Worm (Caenorhabditis elegans): ENCODE results near the gene F38A1.8.
A peak's percentile ranks its signal among the peaks of the same experiment; 100 is the strongest.

The F38A1.8 gene

DNA sequence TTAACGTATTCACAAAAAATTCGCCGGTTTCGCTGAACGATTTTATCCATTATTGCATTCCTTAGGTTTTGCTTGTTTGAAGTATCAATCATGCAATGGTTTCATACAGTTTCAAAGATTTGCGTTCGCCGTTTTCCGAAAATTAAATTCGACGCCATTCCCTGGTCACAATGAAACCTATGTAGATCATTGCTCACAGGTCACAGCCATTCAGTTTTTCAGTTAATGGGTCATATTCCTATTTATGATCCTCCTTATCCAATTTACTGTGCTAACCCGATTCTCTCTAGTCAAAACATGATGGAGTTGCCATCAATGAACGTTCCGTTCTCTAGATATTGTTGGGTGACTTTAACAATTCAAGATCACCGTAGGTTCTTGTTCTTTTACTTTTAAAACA lies 25.3 kb upstream of the F38A1.8 start, which contains the start of gene F38A1.13:
Gene F38A1.13 (plus strand): TSS at position 301 of the 400 bp plus-strand sequence.
- TF ChIP-seq ama-1 (optimal IDR thresholded peaks at IDR 0.05) = no peak
- no peak for TF ChIP-seq lin-35 (GFP tag; optimal IDR thresholded peaks at IDR 0.05)
- TF ChIP-seq unc-86 (tag; optimal IDR thresholded peaks at IDR 0.05) = no peak
- TF ChIP-seq sox-4 (tag; optimal IDR thresholded peaks at IDR 0.05) = no peak
- TF ChIP-seq egl-13 (tag; optimal IDR thresholded peaks at IDR 0.05) = no peak
- TF ChIP-seq sup-37 (GFP tag; optimal IDR thresholded peaks at IDR 0.05) = no peak
- TF ChIP-seq Y116A8C.19 (tag; optimal IDR thresholded peaks at IDR 0.05; ENCODE audit: borderline replicate concordance) = no peak
- no peak for TF ChIP-seq egl-27 (tag; optimal IDR thresholded peaks at IDR 0.05)
- TF ChIP-seq nhr-237 (tag; optimal IDR thresholded peaks at IDR 0.05) = no peak
- TF ChIP-seq grh-1 (GFP tag; IDR thresholded peaks at IDR 0.05) = no peak
- TF ChIP-seq swsn-7 (tag; optimal IDR thresholded peaks at IDR 0.05) = no peak
- no peak for TF ChIP-seq nhr-90 (tag; optimal IDR thresholded peaks at IDR 0.05; ENCODE audit: poor library complexity)
- TF ChIP-seq zag-1 (tag; optimal IDR thresholded peaks at IDR 0.05) = no peak

DNA sequence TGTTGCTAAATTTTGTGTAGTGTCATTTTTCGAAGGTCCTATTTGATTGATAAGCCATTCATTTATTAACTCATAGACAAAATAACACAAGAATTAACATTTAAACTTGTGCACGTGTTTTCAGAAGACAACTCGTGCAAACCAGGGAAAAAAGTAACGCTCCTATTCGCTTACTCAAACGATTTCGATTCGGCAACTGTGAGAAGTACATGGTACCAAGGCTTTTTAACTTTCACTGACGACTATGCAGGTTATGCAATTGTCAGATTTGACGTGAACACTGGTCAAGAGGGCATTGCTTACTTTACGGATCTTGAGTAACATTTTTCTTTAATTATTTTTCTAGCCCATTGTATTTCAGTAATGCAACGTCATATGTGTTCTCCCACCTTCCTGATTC lies 22.3 kb upstream of the F38A1.8 start:
- TF ChIP-seq unc-86 (tag; optimal IDR thresholded peaks at IDR 0.05) (no peak), C16A3.4 (tag; optimal IDR thresholded peaks at IDR 0.05) (no peak), dsc-1 (tag; optimal IDR thresholded peaks at IDR 0.05) (no peak), ceh-8 (GFP tag; optimal IDR thresholded peaks at IDR 0.05) (no peak), nhr-84 (tag; optimal IDR thresholded peaks at IDR 0.05) (no peak), lin-14 (GFP tag; optimal IDR thresholded peaks at IDR 0.05) (no peak), ceh-63 (GFP tag; optimal IDR thresholded peaks at IDR 0.05) (no peak), nhr-237 (tag; optimal IDR thresholded peaks at IDR 0.05) (no peak), nhr-20 (tag; optimal IDR thresholded peaks at IDR 0.05) (no peak), ama-1 (optimal IDR thresholded peaks at IDR 0.05) (no peak), elt-2 (tag; optimal IDR thresholded peaks at IDR 0.05) (no peak), irx-1 (tag; optimal IDR thresholded peaks at IDR 0.05) (no peak), lsy-2 (tag; optimal IDR thresholded peaks at IDR 0.05) (no peak), nhr-90 (tag; optimal IDR thresholded peaks at IDR 0.05; ENCODE audit: poor library complexity) (no peak), snpc-4 (tag; optimal IDR thresholded peaks at IDR 0.05) (no peak), xbp-1 (tag; optimal IDR thresholded peaks at IDR 0.05) (no peak), unc-98 (GFP tag; IDR thresholded peaks at IDR 0.05) (no peak), lin-39 (tag; optimal IDR thresholded peaks at IDR 0.05) (no peak), pqm-1 (tag; optimal IDR thresholded peaks at IDR 0.05) (no peak), skn-1 (tag; optimal IDR thresholded peaks at IDR 0.05) (no peak)

DNA sequence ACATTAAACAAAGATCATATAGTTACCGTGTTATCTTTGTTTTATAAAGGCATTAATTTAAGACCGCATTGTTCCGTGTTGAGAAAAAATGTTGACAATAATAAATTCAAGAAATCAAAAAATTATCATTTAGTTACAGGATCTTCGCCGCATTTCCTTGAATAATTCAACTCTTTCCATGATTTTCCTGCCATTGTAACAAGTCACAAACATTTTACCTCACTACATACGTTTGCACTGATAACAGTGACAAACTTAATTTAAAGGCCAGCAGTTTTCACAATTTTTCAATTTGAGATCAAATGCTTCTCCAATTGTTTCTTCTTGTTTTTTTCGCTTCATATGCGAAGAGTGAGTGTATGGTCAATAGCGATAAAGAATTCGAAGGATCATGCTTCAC lies 21.4 kb upstream of the F38A1.8 start, which contains the start of gene clec-169:
Gene clec-169 (plus strand): TSS at position 301 of the 400 bp plus-strand sequence.
- TF ChIP-seq efl-1 (optimal IDR thresholded peaks at IDR 0.05) = no peak
- peak in 1 of 2 experiments; percentile 48 for TF ChIP-seq efl-1 (GFP tag; optimal IDR thresholded peaks at IDR 0.05 in 1 of 2)
- no peak for TF ChIP-seq elt-3 (tag; optimal IDR thresholded peaks at IDR 0.05)

DNA sequence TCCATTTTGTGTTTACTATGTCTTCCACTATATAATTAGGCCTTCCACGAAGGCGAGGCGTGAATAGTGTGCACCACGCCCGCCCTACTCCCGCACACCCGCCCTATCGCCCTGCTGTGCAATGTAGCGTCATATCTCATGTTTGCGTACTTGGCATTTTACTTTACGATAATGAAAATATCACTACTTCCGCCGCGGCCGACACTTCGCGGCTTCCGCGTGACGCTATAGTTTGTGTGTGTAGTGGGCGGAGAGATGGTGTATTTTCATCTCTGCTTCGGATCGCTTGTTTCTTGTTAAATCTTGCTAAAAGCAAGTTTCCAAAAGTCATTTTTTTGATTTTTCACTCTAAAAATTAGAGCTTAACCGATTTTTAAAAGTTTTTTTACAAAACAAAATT lies 20.8 kb upstream of the F38A1.8 start:
- TF ChIP-seq nhr-90 (tag; optimal IDR thresholded peaks at IDR 0.05; ENCODE audit: poor library complexity) (no peak), elt-2 (tag; optimal IDR thresholded peaks at IDR 0.05) (peak; percentile 37), ztf-4 (tag; optimal IDR thresholded peaks at IDR 0.05) (no peak), fkh-8 (tag; optimal IDR thresholded peaks at IDR 0.05) (no peak), snpc-4 (tag; optimal IDR thresholded peaks at IDR 0.05) (peak; percentile 53), ama-1 (optimal IDR thresholded peaks at IDR 0.05) (no peak), efl-1 (optimal IDR thresholded peaks at IDR 0.05) (no peak), efl-1 (GFP tag; optimal IDR thresholded peaks at IDR 0.05 in 1 of 2) (peak in 1 of 2 experiments; percentile 27), C04F5.9 (tag; optimal IDR thresholded peaks at IDR 0.05) (no peak), mab-9 (GFP tag; IDR thresholded peaks at IDR 0.05) (no peak), lin-35 (GFP tag; optimal IDR thresholded peaks at IDR 0.05) (no peak)

DNA sequence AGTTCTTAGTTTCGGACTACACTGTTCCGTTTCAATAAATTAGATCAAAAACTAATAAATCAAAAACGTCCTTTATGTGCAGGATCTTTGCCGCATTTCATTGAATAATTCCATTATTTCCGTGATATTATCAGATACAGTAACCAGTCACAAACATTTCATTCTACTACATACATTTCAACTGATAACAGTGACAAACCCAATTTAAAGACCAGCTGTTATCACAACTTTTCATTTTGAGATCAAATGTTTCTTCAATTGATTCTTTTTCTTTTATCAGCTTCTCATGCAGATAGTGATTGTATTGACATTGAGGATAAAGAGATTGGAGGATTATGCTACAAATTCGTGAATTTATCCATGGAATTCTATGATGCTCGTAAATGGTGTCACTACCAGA lies 17.1 kb upstream of the F38A1.8 start, which contains the start of gene clec-168:
Gene clec-168 (plus strand): TSS at position 247 of the 400 bp plus-strand sequence.
- TF ChIP-seq elt-2 (tag; optimal IDR thresholded peaks at IDR 0.05) (peak; percentile 78), lin-15B (tag; optimal IDR thresholded peaks at IDR 0.05) (no peak), zag-1 (tag; optimal IDR thresholded peaks at IDR 0.05) (no peak), jun-1 (tag; optimal IDR thresholded peaks at IDR 0.05) (peak; percentile 11)
